Fruit fly (Drosophila melanogaster) whole organism, embryonic: ENCODE data around the gene hook.

ENCODE experiments used
- Dad ChIP-seq: fragments of 200-800 bp; sonication (Bioruptor generic); optimal IDR thresholded peaks from 3 replicates; lab custom pipeline; 2016; ENCODE audit warnings: missing biosample characterization, missing genetic modification characterization
- row ChIP-seq: fragments of 200-800 bp; sonication (Bioruptor generic); IDR thresholded peaks from 3 replicates; pipeline ENCODE4 v1.3.6; 2022; ENCODE audit warnings: missing biosample characterization, missing genetic modification characterization
- tup ChIP-seq: fragments of 200-800 bp; sonication (Bioruptor generic); optimal IDR thresholded peaks from 2 replicates; lab custom pipeline; 2016; ENCODE audit warnings: missing biosample characterization, mild to moderate bottlenecking, missing genetic modification characterization, moderate library complexity

dm6 chr2L:19010566-19010965 is 22.7 kb downstream of the hook start, which contains the start of gene robl37BC:
- no peak for TF ChIP-seq tup
- TF ChIP-seq row, result no peak
- TF ChIP-seq Dad (GFP tag; lab: Kevin White, UChicago), result no peak
